Worm (Caenorhabditis elegans): Measurements from ENCODE around the gene clec-229.

ce11 chrV:15337405-15337804 is 3.9 kb downstream of the clec-229 start, which contains the start of gene wrt-7:
- TF ChIP-seq tab-1 (GFP tag; IDR thresholded peaks at IDR 0.05): no peak
- no peak for TF ChIP-seq T22C8.4 (GFP tag; IDR thresholded peaks at IDR 0.05)
- no peak for TF ChIP-seq cog-1 (tag; optimal IDR thresholded peaks at IDR 0.05)
- no peak for TF ChIP-seq flt-1 (GFP tag; IDR thresholded peaks at IDR 0.05)
- no peak for TF ChIP-seq ztf-29 (GFP tag; IDR thresholded peaks at IDR 0.05)
- no peak for TF ChIP-seq klf-2 (GFP tag; conservative IDR thresholded peaks at IDR 0.05)
- TF ChIP-seq med-1 (GFP tag; optimal IDR thresholded peaks at IDR 0.05; ENCODE audit: insufficient read depth): no peak
- no peak for TF ChIP-seq ztf-23 (GFP tag; IDR thresholded peaks at IDR 0.05)
- no peak for TF ChIP-seq ref-1 (GFP tag; conservative IDR thresholded peaks at IDR 0.05)
